Fruit fly (Drosophila melanogaster) ovary, adult (tissue): ENCODE data around the gene CG44774.

Source experiments
- CG17801 ChIP-seq: fragments of 200-800 bp; optimal IDR thresholded peaks from 2 replicates; lab custom pipeline; 2019; ENCODE audit warnings: missing biosample characterization, mild to moderate bottlenecking, missing genetic modification characterization, moderate library complexity; ENCODE audit not compliant: partially characterized antibody

The CG44774 gene

dm6 chrX:4894596-4894995 is 43.3 kb downstream of the CG44774 start:
- TF ChIP-seq CG17801 (GFP tag; lab: Kevin White, UChicago) = no peak

dm6 chrX:4885875-4886274 is 52.0 kb downstream of the CG44774 start:
- no peak for TF ChIP-seq CG17801 (GFP tag; lab: Kevin White, UChicago)
